Worm (Caenorhabditis elegans) whole organism, L4 larva: ENCODE data around the gene F35F11.2.

ENCODE experiments used
- F37D6.2 ChIP-seq: sonication (generic microtip); optimal IDR thresholded peaks from 2 replicates; lab custom pipeline; 2016; ENCODE audit warnings: mild to moderate bottlenecking, missing genetic modification characterization, missing compliant biosample characterization
- F44E2.7 ChIP-seq: fragments of 200-800 bp; sonication (Bioruptor generic); IDR thresholded peaks from 2 replicates; pipeline ENCODE4 v2.1.2; 2022; ENCODE audit warnings: missing genetic modification characterization, missing compliant biosample characterization
- ZK546.5 ChIP-seq, 2 experiments: sonication (generic microtip); optimal IDR thresholded peaks; 2 replicates each; lab custom pipeline; 2017; ENCODE audit warnings: missing biosample characterization in 2 of 2, missing genetic modification characterization in 2 of 2
- aha-1 ChIP-seq: fragments of 150-350 bp; peaks from one replicate; lab custom pipeline; 2014; ENCODE audit warnings: missing biosample characterization, missing genetic modification characterization
- aly-2 ChIP-seq: sonication (generic microtip); optimal IDR thresholded peaks from 2 replicates; lab custom pipeline; 2018; ENCODE audit warnings: missing biosample characterization, missing genetic modification characterization
- arid-1 ChIP-seq: fragments of 200-800 bp; sonication (Bioruptor generic); conservative IDR thresholded peaks from 2 replicates; pipeline ENCODE4 v1.3.6; 2022; ENCODE audit warnings: missing genetic modification reagents, missing genetic modification characterization, missing compliant biosample characterization
- ceh-62 ChIP-seq: sonication (generic microtip); optimal IDR thresholded peaks from 2 replicates; lab custom pipeline; 2017; ENCODE audit warnings: missing biosample characterization, missing genetic modification characterization
- ceh-82 ChIP-seq: sonication (generic microtip); optimal IDR thresholded peaks from 2 replicates; lab custom pipeline; 2017; ENCODE audit warnings: missing biosample characterization, missing genetic modification characterization
- ctbp-1 ChIP-seq: fragments of 200-800 bp; sonication (Bioruptor generic); IDR thresholded peaks from 2 replicates; pipeline ENCODE4 v1.3.6; 2022; ENCODE audit warnings: missing genetic modification reagents, missing genetic modification characterization, missing compliant biosample characterization
- daf-12 ChIP-seq: fragments of 150-350 bp; optimal IDR thresholded peaks from 2 replicates; lab custom pipeline; 2014; ENCODE audit warnings: missing biosample characterization, missing genetic modification reagents, missing genetic modification characterization
- daf-16 ChIP-seq, 3 experiments: sonication (generic microtip); optimal IDR thresholded peaks; 2 replicates each; lab custom pipeline; 2016 to 2017; ENCODE audit warnings: missing genetic modification characterization in 3 of 3, missing genetic modification reagents in 3 of 3, mild to moderate bottlenecking in 2 of 3, missing compliant biosample characterization in 2 of 3, missing biosample characterization in 1 of 3, moderate library complexity in 1 of 3
- dmd-6 ChIP-seq: fragments of 200-800 bp; sonication (Bioruptor generic); IDR thresholded peaks from 2 replicates; pipeline ENCODE4 v1.3.6; 2022; ENCODE audit warnings: missing genetic modification reagents, missing genetic modification characterization, missing compliant biosample characterization
- dmd-8 ChIP-seq: fragments of 200-800 bp; sonication (Bioruptor generic); IDR thresholded peaks from 2 replicates; pipeline ENCODE4 v1.3.6; 2022; ENCODE audit warnings: missing genetic modification characterization, missing compliant biosample characterization
- dpl-1 ChIP-seq: fragments of 150-350 bp; optimal IDR thresholded peaks from 2 replicates; lab custom pipeline; 2014; ENCODE audit warnings: missing biosample characterization, missing genetic modification reagents, missing genetic modification characterization
- duxl-1 ChIP-seq: sonication (generic microtip); optimal IDR thresholded peaks from 2 replicates; lab custom pipeline; 2016; ENCODE audit warnings: mild to moderate bottlenecking, missing genetic modification characterization, moderate library complexity, missing compliant biosample characterization; ENCODE audit not compliant: poor library complexity
- dve-1 ChIP-seq: sonication (generic microtip); optimal IDR thresholded peaks from 2 replicates; lab custom pipeline; 2017; ENCODE audit warnings: antibody characterized with exemption, mild to moderate bottlenecking, missing genetic modification characterization, missing compliant biosample characterization; ENCODE audit not compliant: insufficient read depth
- egl-43 ChIP-seq: fragments of 200-800 bp; sonication (Bioruptor generic); IDR thresholded peaks from 2 replicates; pipeline ENCODE4 v1.3.6; 2022; ENCODE audit warnings: missing genetic modification reagents, missing genetic modification characterization, missing compliant biosample characterization
- fos-1 ChIP-seq: fragments of 150-350 bp; optimal IDR thresholded peaks from 2 replicates; lab custom pipeline; 2014; ENCODE audit warnings: missing biosample characterization, missing genetic modification characterization
- hif-1 ChIP-seq, 2 experiments: sonication (generic microtip); optimal IDR thresholded peaks; 2 replicates each; lab custom pipeline; 2016 to 2017; ENCODE audit warnings: missing compliant biosample characterization in 2 of 2, missing genetic modification characterization in 2 of 2, missing genetic modification reagents in 2 of 2, missing genotype in 2 of 2, mild to moderate bottlenecking in 1 of 2
- hlh-11 ChIP-seq: fragments of 200-800 bp; sonication (Bioruptor generic); optimal IDR thresholded peaks from 2 replicates; lab custom pipeline; 2018; ENCODE audit warnings: mild to moderate bottlenecking, missing genetic modification characterization, missing compliant biosample characterization
- hmg-1.1 ChIP-seq: fragments of 200-800 bp; sonication (Bioruptor generic); IDR thresholded peaks from 2 replicates; pipeline ENCODE4 v1.3.6; 2022; ENCODE audit warnings: missing genetic modification reagents, missing genetic modification characterization, missing compliant biosample characterization
- jun-1 ChIP-seq: fragments of 150-350 bp; optimal IDR thresholded peaks from 2 replicates; lab custom pipeline; 2014; ENCODE audit warnings: missing biosample characterization, missing genetic modification reagents, missing genetic modification characterization
- lin-38 ChIP-seq: fragments of 200-800 bp; sonication (Bioruptor generic); IDR thresholded peaks from 2 replicates; pipeline ENCODE4 v1.3.6; 2022; ENCODE audit warnings: missing genetic modification reagents, missing genetic modification characterization, missing compliant biosample characterization
- lin-39 ChIP-seq: fragments of 150-350 bp; optimal IDR thresholded peaks from 2 replicates; lab custom pipeline; 2014; ENCODE audit warnings: missing biosample characterization, missing genetic modification reagents, missing genetic modification characterization
- lsy-2 ChIP-seq, 2 experiments: fragments of 150-350 bp in 1 of 2; sonication (generic microtip) in 1 of 2; optimal IDR thresholded peaks; 2 replicates each; lab custom pipeline; 2014 to 2017; ENCODE audit warnings: missing biosample characterization in 2 of 2, missing genetic modification characterization in 2 of 2
- mdl-1 ChIP-seq, 2 experiments: fragments of 150-350 bp in 1 of 2; sonication (generic microtip) in 1 of 2; optimal IDR thresholded peaks; 2 replicates each; lab custom pipeline; 2014 to 2017; ENCODE audit warnings: missing biosample characterization in 2 of 2, missing genetic modification characterization in 2 of 2
- mep-1 ChIP-seq: fragments of 150-350 bp; sonication (generic microtip); optimal IDR thresholded peaks from 3 replicates; lab custom pipeline; 2014; ENCODE audit warnings: missing biosample characterization, missing genetic modification characterization
- mxl-3 ChIP-seq: fragments of 200-800 bp; sonication (Bioruptor generic); optimal IDR thresholded peaks from 2 replicates; lab custom pipeline; 2018; ENCODE audit warnings: mild to moderate bottlenecking, missing genetic modification characterization, missing compliant biosample characterization
- nhr-28 ChIP-seq: fragments of 150-350 bp; optimal IDR thresholded peaks from 2 replicates; lab custom pipeline; 2014; ENCODE audit warnings: missing biosample characterization, missing genetic modification characterization
- nhr-77 ChIP-seq: fragments of 150-350 bp; optimal IDR thresholded peaks from 2 replicates; lab custom pipeline; 2014; ENCODE audit warnings: missing biosample characterization, missing genetic modification characterization
- pha-4 ChIP-seq, 2 experiments: fragments of 150-350 bp in 1 of 2; fragments of 200-800 bp in 1 of 2; sonication (Bioruptor generic) in 1 of 2; IDR thresholded peaks in 1 of 2; optimal IDR thresholded peaks in 1 of 2; 2 replicates each; pipeline versions ENCODE4 v1.3.6 to Lab custom; 2014 to 2022; ENCODE audit warnings: missing genetic modification characterization in 2 of 2, missing genetic modification reagents in 2 of 2, missing biosample characterization in 1 of 2, missing compliant biosample characterization in 1 of 2
- php-3 ChIP-seq: fragments of 200-800 bp; sonication (Bioruptor generic); IDR thresholded peaks from 2 replicates; pipeline ENCODE4 v1.3.6; 2022; ENCODE audit warnings: missing genetic modification reagents, missing genetic modification characterization, missing compliant biosample characterization
- pqm-1 ChIP-seq: sonication (generic microtip); optimal IDR thresholded peaks from 2 replicates; lab custom pipeline; 2017; ENCODE audit warnings: missing biosample characterization, missing genetic modification characterization
- rbr-2 ChIP-seq: sonication (generic microtip); optimal IDR thresholded peaks from 2 replicates; lab custom pipeline; 2016; ENCODE audit warnings: missing genotype, missing genetic modification characterization, missing compliant biosample characterization
- set-16 ChIP-seq: fragments of 200-800 bp; sonication (Bioruptor generic); IDR thresholded peaks from 2 replicates; pipeline ENCODE4 v1.3.6; 2022; ENCODE audit warnings: missing genetic modification reagents, missing genetic modification characterization, missing compliant biosample characterization
- snpc-1.2 ChIP-seq: fragments of 200-800 bp; sonication (Bioruptor generic); IDR thresholded peaks from 2 replicates; pipeline ENCODE4 v1.3.6; 2022; ENCODE audit warnings: missing genetic modification reagents, missing genetic modification characterization, missing compliant biosample characterization
- tra-1 ChIP-seq: fragments of 200-800 bp; sonication (Bioruptor generic); IDR thresholded peaks from 2 replicates; pipeline ENCODE4 v1.3.6; 2022; ENCODE audit warnings: missing genetic modification reagents, missing genetic modification characterization, missing compliant biosample characterization
- unc-39 ChIP-seq: sonication (generic microtip); optimal IDR thresholded peaks from 2 replicates; lab custom pipeline; 2017; ENCODE audit warnings: missing biosample characterization, missing genetic modification characterization

Gene F35F11.2

ce11 chrIV:4025923-4026322, 14.2 kb upstream of the F35F11.2 start:
- TF ChIP-seq fos-1: no peak
- TF ChIP-seq tra-1 (GFP tag; lab: Robert Waterston, UW): 0 out of 2 replicates have a peak, but pooled peaks have one; percentile 61
- peak; percentile 54 for TF ChIP-seq dmd-6
- TF ChIP-seq nhr-28 (tag; lab: Kevin White, UChicago): peak; percentile 22
- TF ChIP-seq aly-2 (tag; lab: Kevin White, UChicago): no peak
- peak; percentile 95 to 100 for TF ChIP-seq hif-1 (tag; optimal IDR thresholded peaks at IDR 0.05; lab: Kevin White, UChicago)
- peak in 1 of 2 experiments; percentile 78 for TF ChIP-seq daf-16 (GFP tag; optimal IDR thresholded peaks at IDR 0.05; lab: Kevin White, UChicago)
- no peak for TF ChIP-seq daf-16 (tag; optimal IDR thresholded peaks at IDR 0.05; lab: Kevin White, UChicago)
- no peak for TF ChIP-seq snpc-1.2 (GFP tag; lab: Robert Waterston, UW)
- TF ChIP-seq ctbp-1 (GFP tag; lab: Robert Waterston, UW): peak; percentile 56; the same call in 1 of the 2 replicates
- no peak for TF ChIP-seq duxl-1
- peak; percentile 58 for TF ChIP-seq rbr-2 (tag; lab: Kevin White, UChicago)
- peak; percentile 22 for TF ChIP-seq jun-1
- TF ChIP-seq mep-1 (tag; lab: Kevin White, UChicago): peak; percentile 82
- peak; percentile 94 to 97 for TF ChIP-seq mdl-1 (tag; optimal IDR thresholded peaks at IDR 0.05; lab: Kevin White, UChicago)
- TF ChIP-seq ceh-62 (tag; lab: Kevin White, UChicago): no peak
- TF ChIP-seq arid-1 (GFP tag; lab: Robert Waterston, UW): 0 out of 2 replicates have a peak, but pooled peaks have one; percentile 33
- no peak for TF ChIP-seq dmd-8 (GFP tag; lab: Robert Waterston, UW)
- no peak for TF ChIP-seq nhr-77 (tag; lab: Kevin White, UChicago)
- TF ChIP-seq daf-12 (tag; lab: Kevin White, UChicago): no peak
- peak; percentile 54; the same call in 1 of the 2 replicates for TF ChIP-seq hmg-1.1 (GFP tag; lab: Robert Waterston, UW)
- peak; percentile 87 for TF ChIP-seq dve-1 (tag; lab: Kevin White, UChicago)
- TF ChIP-seq set-16 (GFP tag; lab: Robert Waterston, UW): peak; percentile 85
- TF ChIP-seq hlh-11 (tag; lab: Kevin White, UChicago): peak; percentile 96
- 0 out of 2 replicates have a peak, but pooled peaks have one; percentile 29 for TF ChIP-seq pha-4 (GFP tag; IDR thresholded peaks at IDR 0.05; lab: Robert Waterston, UW)
- no peak for TF ChIP-seq pha-4 (tag; optimal IDR thresholded peaks at IDR 0.05; lab: Kevin White, UChicago)
- peak; percentile 14 for TF ChIP-seq F37D6.2
- TF ChIP-seq F44E2.7 (GFP tag; lab: Robert Waterston, UW): no peak
- peak in 1 of 2 experiments; percentile 53 for TF ChIP-seq lsy-2 (tag; optimal IDR thresholded peaks at IDR 0.05; lab: Kevin White, UChicago)
- TF ChIP-seq ZK546.5 (tag; optimal IDR thresholded peaks at IDR 0.05; lab: Kevin White, UChicago): no peak
- TF ChIP-seq dpl-1 (GFP tag; lab: Kevin White, UChicago): peak; percentile 0
- TF ChIP-seq lin-38: peak; percentile 22; the same call in 1 of the 2 replicates
- TF ChIP-seq egl-43 (GFP tag; lab: Robert Waterston, UW): peak; percentile 36; the same call in 1 of the 2 replicates
- TF ChIP-seq ceh-82 (tag; lab: Kevin White, UChicago): no peak
- no peak for TF ChIP-seq pqm-1 (tag; lab: Kevin White, UChicago)
- no peak for TF ChIP-seq lin-39 (tag; lab: Kevin White, UChicago)
- TF ChIP-seq unc-39: no peak
- TF ChIP-seq php-3 (GFP tag; lab: Robert Waterston, UW): no peak
- TF ChIP-seq mxl-3 (GFP tag; lab: Kevin White, UChicago): peak; percentile 18
- TF ChIP-seq aha-1 (tag; lab: Kevin White, UChicago): peak; percentile 100
